Worm (Caenorhabditis elegans) whole organism, midembryonic: ENCODE measurements around the gene lgc-11.
A peak's percentile ranks its signal among the peaks of the same experiment; 100 is the strongest.

Source experiments
- T22C8.4 ChIP-seq: fragments of 200-800 bp; sonication (Bioruptor generic); IDR thresholded peaks from 2 replicates; pipeline ENCODE4 v1.3.6; 2022; ENCODE audit warnings: missing genetic modification characterization, missing compliant biosample characterization
- cog-1 ChIP-seq: sonication (generic microtip); optimal IDR thresholded peaks from 2 replicates; lab custom pipeline; 2016; ENCODE audit warnings: missing genetic modification characterization, missing compliant biosample characterization
- flt-1 ChIP-seq: fragments of 200-800 bp; sonication (Bioruptor generic); IDR thresholded peaks from 2 replicates; pipeline ENCODE4 v1.3.6; 2022; ENCODE audit warnings: missing genetic modification characterization, missing compliant biosample characterization
- klf-2 ChIP-seq: fragments of 200-800 bp; sonication (Bioruptor generic); conservative IDR thresholded peaks from 2 replicates; pipeline ENCODE4 v1.3.6; 2022; ENCODE audit warnings: missing genetic modification reagents, missing genetic modification characterization, missing compliant biosample characterization
- med-1 ChIP-seq: sonication (generic microtip); optimal IDR thresholded peaks from 2 replicates; lab custom pipeline; 2017; ENCODE audit warnings: missing genetic modification characterization, mild to moderate bottlenecking, missing compliant biosample characterization, antibody characterized with exemption, missing genetic modification reagents; ENCODE audit not compliant: insufficient read depth
- ref-1 ChIP-seq: fragments of 200-800 bp; sonication (Bioruptor generic); conservative IDR thresholded peaks from 2 replicates; pipeline ENCODE4 v1.3.6; 2022; ENCODE audit warnings: missing genetic modification reagents, missing genetic modification characterization, missing compliant biosample characterization
- tab-1 ChIP-seq: fragments of 200-800 bp; sonication (Bioruptor generic); IDR thresholded peaks from 2 replicates; pipeline ENCODE4 v1.3.6; 2022; ENCODE audit warnings: missing genetic modification characterization, missing compliant biosample characterization
- ztf-23 ChIP-seq: fragments of 200-800 bp; sonication (Bioruptor generic); IDR thresholded peaks from 2 replicates; pipeline ENCODE4 v1.3.6; 2022; ENCODE audit warnings: missing genetic modification reagents, missing genetic modification characterization, missing compliant biosample characterization
- ztf-29 ChIP-seq: fragments of 200-800 bp; sonication (Bioruptor generic); IDR thresholded peaks from 2 replicates; pipeline ENCODE4 v1.3.6; 2022; ENCODE audit warnings: missing genetic modification reagents, missing genetic modification characterization, missing compliant biosample characterization

lgc-11 gene

ce11 chrX:7466682-7467081 is 39.8 kb downstream of the lgc-11 start:
- TF ChIP-seq klf-2 (GFP tag; lab: Robert Waterston, UW): no peak

DNA sequence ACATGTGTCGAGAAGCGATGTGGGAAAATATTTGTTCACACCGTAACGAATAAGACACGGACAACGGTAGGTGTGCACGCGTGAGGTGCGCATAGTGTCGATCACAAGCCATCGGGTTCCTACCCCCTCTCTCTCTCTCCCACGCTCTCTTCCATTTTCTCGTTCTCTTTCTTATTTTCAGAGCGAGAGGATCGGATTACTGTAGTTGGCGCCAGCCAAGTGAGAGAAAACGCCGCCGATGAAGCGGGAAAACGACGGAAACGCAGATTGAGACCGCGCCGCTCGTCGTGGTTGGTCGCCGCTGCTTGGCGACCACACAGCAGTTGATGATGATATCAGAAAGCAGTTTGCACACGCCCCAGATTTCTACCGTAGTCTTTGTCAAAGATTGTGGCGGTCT is 42.0 kb downstream of the lgc-11 start:
- TF ChIP-seq ztf-29 (GFP tag; lab: Robert Waterston, UW): no peak
- no peak for TF ChIP-seq tab-1 (GFP tag; lab: Robert Waterston, UW)
- TF ChIP-seq ztf-23: no peak

ce11 chrX:7463637-7464036 is 42.8 kb downstream of the lgc-11 start, which contains the start of gene sox-2:
Gene sox-2 (minus strand): TSS chrX:7463736.
- TF ChIP-seq flt-1 (GFP tag; lab: Robert Waterston, UW) (no peak), med-1 (GFP tag; lab: Kevin White, UChicago) (no peak), tab-1 (GFP tag; lab: Robert Waterston, UW) (no peak), ztf-23 (no peak), ztf-29 (GFP tag; lab: Robert Waterston, UW) (no peak), ref-1 (no peak), T22C8.4 (GFP tag; lab: Robert Waterston, UW) (no peak), cog-1 (tag; lab: Kevin White, UChicago) (no peak), klf-2 (GFP tag; lab: Robert Waterston, UW) (no peak)

DNA sequence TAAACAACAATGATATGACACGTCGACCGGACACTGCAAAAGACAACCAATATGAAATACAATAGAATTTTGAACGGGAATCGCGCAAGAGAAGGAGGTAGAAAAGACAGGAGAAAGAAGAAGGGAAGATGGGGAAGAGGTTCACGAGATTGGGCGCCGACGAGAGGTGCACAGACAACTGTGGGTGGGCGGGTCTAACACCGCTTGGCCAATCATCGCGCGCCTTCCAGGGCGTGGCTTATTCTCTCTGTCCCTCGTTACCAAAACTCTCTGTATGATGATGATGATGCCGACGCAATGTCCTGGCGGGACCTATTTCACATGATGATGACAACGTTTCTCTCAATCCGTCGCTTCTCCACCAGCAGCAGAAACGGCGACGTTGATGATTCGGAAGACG is 45.9 kb downstream of the lgc-11 start:
- TF ChIP-seq cog-1 (tag; lab: Kevin White, UChicago) (no peak), ref-1 (no peak), flt-1 (GFP tag; lab: Robert Waterston, UW) (no peak), tab-1 (GFP tag; lab: Robert Waterston, UW) (0 out of 2 replicates have a peak, but pooled peaks have one; percentile 40), med-1 (GFP tag; lab: Kevin White, UChicago) (no peak)

ce11 chrX:7457154-7457674 is 49.2 kb downstream of the lgc-11 start:
- TF ChIP-seq ztf-29 (GFP tag; lab: Robert Waterston, UW): no peak
- TF ChIP-seq ref-1: no peak
- TF ChIP-seq cog-1 (tag; lab: Kevin White, UChicago): no peak
- TF ChIP-seq flt-1 (GFP tag; lab: Robert Waterston, UW): no peak
- no peak for TF ChIP-seq klf-2 (GFP tag; lab: Robert Waterston, UW)

- no peak for TF ChIP-seq med-1 (GFP tag; lab: Kevin White, UChicago)
- no peak for TF ChIP-seq ref-1
- TF ChIP-seq cog-1 (tag; lab: Kevin White, UChicago): no peak
- 0 out of 2 replicates have a peak, but pooled peaks have one; percentile 15 for TF ChIP-seq flt-1 (GFP tag; lab: Robert Waterston, UW)
Observed at ce11 chrX:7455960-7456359, 50.5 kb downstream of the lgc-11 start.
